Fruit fly (Drosophila melanogaster) whole organism, prepupa: ENCODE results near the gene CG4116.

Experiments used
- Blimp-1 ChIP-seq: fragments of 200-800 bp; sonication (Bioruptor generic); optimal IDR thresholded peaks from 3 replicates; lab custom pipeline; 2017; ENCODE audit warnings: missing biosample characterization, missing genetic modification characterization, mild to moderate bottlenecking, moderate library complexity, missing genetic modification reagents
- CG10631 ChIP-seq: fragments of 200-800 bp; sonication (Bioruptor generic); optimal IDR thresholded peaks from 2 replicates; lab custom pipeline; 2016; ENCODE audit warnings: missing biosample characterization, missing genetic modification characterization
- CG10669 ChIP-seq: fragments of 200-800 bp; sonication (Bioruptor generic); optimal IDR thresholded peaks from 3 replicates; lab custom pipeline; 2018; ENCODE audit warnings: missing biosample characterization, mild to moderate bottlenecking, missing genetic modification characterization, moderate library complexity
- CG11294 ChIP-seq: fragments of 200-800 bp; sonication (Bioruptor generic); IDR thresholded peaks from 2 replicates; pipeline ENCODE4 v1.3.6; 2022; ENCODE audit warnings: missing biosample characterization, missing genetic modification characterization
- CG11762 ChIP-seq: fragments of 200-800 bp; sonication (Bioruptor generic); optimal IDR thresholded peaks from 3 replicates; lab custom pipeline; 2016; ENCODE audit warnings: missing biosample characterization, missing genetic modification characterization; ENCODE audit not compliant: insufficient read depth
- CG11902 ChIP-seq: fragments of 200-800 bp; sonication (Bioruptor generic); optimal IDR thresholded peaks from 3 replicates; lab custom pipeline; 2016; ENCODE audit warnings: missing biosample characterization, missing genetic modification characterization
- CG15336 ChIP-seq: fragments of 200-800 bp; sonication (Bioruptor generic); IDR thresholded peaks from 2 replicates; pipeline ENCODE4 v1.3.6; 2022; ENCODE audit warnings: missing biosample characterization, missing genetic modification characterization
- CG1621 ChIP-seq: fragments of 200-800 bp; sonication (Bioruptor generic); optimal IDR thresholded peaks from 3 replicates; lab custom pipeline; 2018; ENCODE audit warnings: missing biosample characterization, mild to moderate bottlenecking, missing genetic modification characterization
- CG16779 ChIP-seq: fragments of 200-800 bp; sonication (Bioruptor generic); optimal IDR thresholded peaks from 3 replicates; lab custom pipeline; 2017; ENCODE audit warnings: missing biosample characterization, mild to moderate bottlenecking, missing genetic modification characterization
- CG3032 ChIP-seq: fragments of 200-800 bp; optimal IDR thresholded peaks from 2 replicates; lab custom pipeline; 2019; ENCODE audit warnings: missing biosample characterization, mild to moderate bottlenecking, missing genetic modification characterization, moderate library complexity
- CG32006 ChIP-seq: fragments of 200-800 bp; sonication (Bioruptor generic); optimal IDR thresholded peaks from 3 replicates; lab custom pipeline; 2017; ENCODE audit warnings: missing biosample characterization, mild to moderate bottlenecking, missing genetic modification characterization
- CG34406 ChIP-seq: fragments of 200-800 bp; sonication (Bioruptor generic); optimal IDR thresholded peaks from 3 replicates; lab custom pipeline; 2016; ENCODE audit warnings: missing biosample characterization, missing genetic modification characterization
- CG3919 ChIP-seq: fragments of 200-800 bp; sonication (Bioruptor generic); optimal IDR thresholded peaks from 3 replicates; lab custom pipeline; 2016; ENCODE audit warnings: missing biosample characterization, missing genetic modification characterization
- CG4318 ChIP-seq: fragments of 200-800 bp; sonication (Bioruptor generic); optimal IDR thresholded peaks from 3 replicates; lab custom pipeline; 2017; ENCODE audit warnings: missing biosample characterization, mild to moderate bottlenecking, missing genetic modification characterization
- CG6163 ChIP-seq: fragments of 200-800 bp; sonication (Bioruptor generic); IDR thresholded peaks from 3 replicates; pipeline ENCODE4 v1.3.6; 2022; ENCODE audit warnings: missing biosample characterization, missing genetic modification characterization
- CG6792 ChIP-seq: fragments of 200-800 bp; sonication (Bioruptor generic); optimal IDR thresholded peaks from 3 replicates; lab custom pipeline; 2016; ENCODE audit warnings: missing biosample characterization, missing genetic modification characterization
- CG6808 ChIP-seq: fragments of 200-800 bp; sonication (Bioruptor generic); optimal IDR thresholded peaks from 3 replicates; lab custom pipeline; 2017; ENCODE audit warnings: missing biosample characterization, missing genetic modification characterization, mild to moderate bottlenecking, moderate library complexity, missing genetic modification reagents
- CG6854 ChIP-seq: fragments of 200-800 bp; sonication (Bioruptor generic); optimal IDR thresholded peaks from 2 replicates; lab custom pipeline; 2017; ENCODE audit warnings: missing biosample characterization, mild to moderate bottlenecking, missing genetic modification characterization
- CG8119 ChIP-seq: fragments of 200-800 bp; sonication (Bioruptor generic); IDR thresholded peaks from 3 replicates; pipeline ENCODE4 v1.3.6; 2022; ENCODE audit warnings: missing biosample characterization, missing genetic modification characterization
- CG8632 ChIP-seq: fragments of 200-800 bp; sonication (Bioruptor generic); optimal IDR thresholded peaks from 3 replicates; lab custom pipeline; 2016; ENCODE audit warnings: missing biosample characterization, missing genetic modification characterization
- Eip75B ChIP-seq: fragments of 200-800 bp; sonication (Bioruptor generic); optimal IDR thresholded peaks from 3 replicates; lab custom pipeline; 2016; ENCODE audit warnings: missing biosample characterization, missing genetic modification characterization
- Eip78C ChIP-seq: fragments of 200-800 bp; sonication (Bioruptor generic); peaks from one replicate; lab custom pipeline; 2016; ENCODE audit warnings: missing biosample characterization, missing genetic modification characterization
- Eip93F ChIP-seq: fragments of 200-800 bp; sonication (Bioruptor generic); optimal IDR thresholded peaks from 2 replicates; lab custom pipeline; 2016; ENCODE audit warnings: missing biosample characterization, mild to moderate bottlenecking, missing genetic modification characterization
- Ets21C ChIP-seq: fragments of 200-800 bp; sonication (Bioruptor generic); optimal IDR thresholded peaks from 3 replicates; lab custom pipeline; 2016; ENCODE audit warnings: missing biosample characterization, missing genetic modification characterization
- Ets96B ChIP-seq: fragments of 200-800 bp; optimal IDR thresholded peaks from 2 replicates; lab custom pipeline; 2019; ENCODE audit warnings: missing biosample characterization, mild to moderate bottlenecking, missing genetic modification characterization, moderate library complexity
- Gug ChIP-seq: fragments of 200-800 bp; sonication (Bioruptor generic); IDR thresholded peaks from 2 replicates; pipeline ENCODE4 v1.3.6; 2022; ENCODE audit warnings: missing biosample characterization, missing genetic modification characterization
- Hr38 ChIP-seq: sonication (Bioruptor generic); optimal IDR thresholded peaks from 2 replicates; lab custom pipeline; 2016; ENCODE audit warnings: missing biosample characterization, missing genetic modification characterization
- Hr39 ChIP-seq: fragments of 200-800 bp; sonication (Bioruptor generic); optimal IDR thresholded peaks from 2 replicates; lab custom pipeline; 2016; ENCODE audit warnings: missing biosample characterization, missing genetic modification characterization
- Hr4 ChIP-seq: fragments of 200-800 bp; sonication (Bioruptor generic); optimal IDR thresholded peaks from 3 replicates; lab custom pipeline; 2016; ENCODE audit warnings: missing biosample characterization, missing genetic modification characterization
- Lpt ChIP-seq: fragments of 200-800 bp; sonication (Bioruptor generic); optimal IDR thresholded peaks from 3 replicates; lab custom pipeline; 2016; ENCODE audit warnings: missing biosample characterization, missing genetic modification characterization
- Met ChIP-seq: fragments of 200-800 bp; sonication (Bioruptor generic); optimal IDR thresholded peaks from 3 replicates; lab custom pipeline; 2016; ENCODE audit warnings: missing biosample characterization, missing genetic modification characterization
- OdsH ChIP-seq: fragments of 200-800 bp; sonication (Bioruptor generic); optimal IDR thresholded peaks from 3 replicates; lab custom pipeline; 2016; ENCODE audit warnings: missing biosample characterization, missing genetic modification characterization
- Smox ChIP-seq: fragments of 200-800 bp; sonication (Bioruptor generic); optimal IDR thresholded peaks from 3 replicates; lab custom pipeline; 2016; ENCODE audit warnings: missing biosample characterization, missing genetic modification characterization
- Sox102F ChIP-seq: fragments of 200-800 bp; sonication (Bioruptor generic); optimal IDR thresholded peaks from 2 replicates; lab custom pipeline; 2016; ENCODE audit warnings: missing biosample characterization, mild to moderate bottlenecking, missing genetic modification characterization
- Sox14 ChIP-seq: fragments of 200-800 bp; sonication (Bioruptor generic); optimal IDR thresholded peaks from 3 replicates; lab custom pipeline; 2016; ENCODE audit warnings: missing biosample characterization, missing genetic modification characterization
- achi ChIP-seq: fragments of 200-800 bp; sonication (Bioruptor generic); optimal IDR thresholded peaks from 3 replicates; lab custom pipeline; 2016; ENCODE audit warnings: missing biosample characterization, missing genetic modification characterization
- acj6 ChIP-seq: fragments of 200-800 bp; sonication (Bioruptor generic); optimal IDR thresholded peaks from 3 replicates; lab custom pipeline; 2016; ENCODE audit warnings: missing biosample characterization, missing genetic modification characterization
- dac ChIP-seq: fragments of 200-800 bp; sonication (Bioruptor generic); optimal IDR thresholded peaks from 2 replicates; lab custom pipeline; 2017; ENCODE audit warnings: missing biosample characterization, mild to moderate bottlenecking, missing genetic modification characterization
- dsx ChIP-seq: fragments of 200-800 bp; optimal IDR thresholded peaks from 3 replicates; lab custom pipeline; 2019; ENCODE audit warnings: missing biosample characterization, mild to moderate bottlenecking, missing genetic modification characterization, moderate library complexity; ENCODE audit not compliant: poor library complexity, severe bottlenecking
- eg ChIP-seq: fragments of 200-800 bp; sonication (Bioruptor generic); IDR thresholded peaks from 3 replicates; pipeline ENCODE4 v1.3.6; 2022; ENCODE audit warnings: missing biosample characterization, missing genetic modification characterization
- esn ChIP-seq: fragments of 200-800 bp; sonication (Bioruptor generic); optimal IDR thresholded peaks from 2 replicates; lab custom pipeline; 2016; ENCODE audit warnings: missing biosample characterization, mild to moderate bottlenecking, missing genetic modification characterization, moderate library complexity
- fd85E ChIP-seq: fragments of 200-800 bp; sonication (Bioruptor generic); optimal IDR thresholded peaks from 3 replicates; lab custom pipeline; 2016; ENCODE audit warnings: missing biosample characterization, missing genetic modification characterization
- fkh ChIP-seq: fragments of 200-800 bp; sonication (Bioruptor generic); optimal IDR thresholded peaks from 3 replicates; lab custom pipeline; 2017; ENCODE audit warnings: missing biosample characterization, mild to moderate bottlenecking, missing genetic modification characterization, moderate library complexity
- lz ChIP-seq: fragments of 200-800 bp; sonication (Bioruptor generic); optimal IDR thresholded peaks from 3 replicates; lab custom pipeline; 2016; ENCODE audit warnings: missing biosample characterization, missing genetic modification characterization
- net ChIP-seq: fragments of 200-800 bp; sonication (Bioruptor generic); optimal IDR thresholded peaks from 3 replicates; lab custom pipeline; 2016; ENCODE audit warnings: missing biosample characterization, missing genetic modification characterization
- pdm3 ChIP-seq: fragments of 200-800 bp; sonication (Bioruptor generic); optimal IDR thresholded peaks from 3 replicates; lab custom pipeline; 2016; ENCODE audit warnings: missing biosample characterization, missing genetic modification characterization
- salr ChIP-seq, 2 experiments: fragments of 200-800 bp; sonication (Bioruptor generic); optimal IDR thresholded peaks; 3 replicates each; lab custom pipeline; 2016 to 2018; ENCODE audit warnings: missing biosample characterization in 2 of 2, missing genetic modification characterization in 2 of 2, mild to moderate bottlenecking in 1 of 2
- spab ChIP-seq: fragments of 200-800 bp; sonication (Bioruptor generic); optimal IDR thresholded peaks from 2 replicates; lab custom pipeline; 2017; ENCODE audit warnings: missing biosample characterization, mild to moderate bottlenecking, missing genetic modification characterization, missing genetic modification reagents
- ss ChIP-seq, 2 experiments: fragments of 200-800 bp; sonication (Bioruptor generic); optimal IDR thresholded peaks; 2 replicates in 1 of 2; 3 replicates in 1 of 2; lab custom pipeline; 2017 to 2018; ENCODE audit warnings: mild to moderate bottlenecking in 2 of 2, missing biosample characterization in 2 of 2, missing genetic modification characterization in 2 of 2, moderate library complexity in 1 of 2
- svp ChIP-seq: fragments of 200-800 bp; sonication (Bioruptor generic); peaks from one replicate; lab custom pipeline; 2016; ENCODE audit warnings: missing biosample characterization, missing genetic modification characterization
- topi ChIP-seq: fragments of 200-800 bp; sonication (Bioruptor generic); optimal IDR thresholded peaks from 3 replicates; lab custom pipeline; 2016; ENCODE audit warnings: missing biosample characterization, missing genetic modification characterization
- vri ChIP-seq: fragments of 200-800 bp; sonication (Bioruptor generic); optimal IDR thresholded peaks from 3 replicates; lab custom pipeline; 2016; ENCODE audit warnings: missing biosample characterization, mild to moderate bottlenecking, missing genetic modification characterization

The CG4116 gene

DNA sequence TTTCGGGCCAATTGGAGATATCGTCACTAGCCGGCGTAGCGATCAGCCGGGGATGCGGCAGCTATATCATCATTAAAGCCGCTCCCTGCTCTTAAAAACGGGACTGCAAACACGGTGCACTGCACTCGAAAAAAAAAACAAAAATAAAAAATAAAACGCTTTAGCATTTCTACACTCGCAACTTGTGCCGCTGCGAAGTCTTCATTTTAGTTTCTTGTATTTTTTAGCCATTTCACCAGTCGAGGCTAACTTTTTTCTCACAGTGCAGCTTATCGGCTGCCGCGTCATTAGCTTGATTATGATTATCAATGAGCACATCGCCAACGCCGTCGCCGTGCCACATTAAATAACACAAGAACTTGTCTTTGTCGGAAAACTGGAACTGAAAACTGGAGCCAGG, 18.5 kb upstream of the CG4116 start:
- TF ChIP-seq pdm3 (GFP tag; lab: Kevin White, UChicago) (peak; percentile 75), vri (GFP tag; lab: Kevin White, UChicago) (peak; percentile 12), acj6 (GFP tag; lab: Kevin White, UChicago) (peak; percentile 66), CG11902 (peak; percentile 23), Blimp-1 (GFP tag; lab: Kevin White, UChicago) (no peak), topi (GFP tag; lab: Kevin White, UChicago) (peak; percentile 63), CG4318 (GFP tag; lab: Kevin White, UChicago) (peak; percentile 21), eg (GFP tag; lab: Robert Waterston, UW) (peak; percentile 53; the same call in 2 of the 3 replicates), Gug (GFP tag; lab: Robert Waterston, UW) (peak; percentile 57), Ets21C (peak; percentile 58), CG3032 (tag; lab: Kevin White, UChicago) (peak; percentile 20), OdsH (GFP tag; lab: Kevin White, UChicago) (peak; percentile 63), salr (GFP tag; optimal IDR thresholded peaks at IDR 0.05; lab: Kevin White, UChicago) (peak; percentile 34 to 37), Eip78C (GFP tag; lab: Kevin White, UChicago) (peak; percentile 88), CG15336 (GFP tag; lab: Robert Waterston, UW) (0 out of 2 replicates have a peak, but pooled peaks have one; percentile 27), lz (GFP tag; lab: Kevin White, UChicago) (peak; percentile 70), esn (GFP tag; lab: Kevin White, UChicago) (peak; percentile 73), CG6854 (GFP tag; lab: Kevin White, UChicago) (no peak), Hr38 (GFP tag; lab: Kevin White, UChicago) (no peak), CG6792 (peak; percentile 64), Smox (GFP tag; lab: Kevin White, UChicago) (peak; percentile 61), dsx (no peak), ss (GFP tag; optimal IDR thresholded peaks at IDR 0.05; lab: Kevin White, UChicago) (peak; percentile 10 to 39), Sox102F (peak; percentile 56), fd85E (GFP tag; lab: Kevin White, UChicago) (no peak), Ets96B (tag; lab: Kevin White, UChicago) (no peak), CG10631 (peak; percentile 72), spab (GFP tag; lab: Kevin White, UChicago) (peak; percentile 2), Met (GFP tag; lab: Kevin White, UChicago) (peak; percentile 70), CG11294 (0 out of 2 replicates have a peak, but pooled peaks have one; percentile 29), fkh (GFP tag; lab: Kevin White, UChicago) (no peak), CG6163 (GFP tag; lab: Robert Waterston, UW) (peak; percentile 81), CG10669 (peak; percentile 29), CG3919 (GFP tag; lab: Kevin White, UChicago) (peak; percentile 54), CG34406 (peak; percentile 61), Eip93F (no peak), achi (peak; percentile 58), Hr39 (GFP tag; lab: Kevin White, UChicago) (peak; percentile 78), svp (GFP tag; lab: Kevin White, UChicago) (peak; percentile 87), CG1621 (tag; lab: Kevin White, UChicago) (peak; percentile 42), CG16779 (tag; lab: Kevin White, UChicago) (no peak), CG8632 (GFP tag; lab: Kevin White, UChicago) (peak; percentile 51), Eip75B (GFP tag; lab: Kevin White, UChicago) (peak; percentile 69), CG32006 (GFP tag; lab: Kevin White, UChicago) (peak; percentile 46), CG11762 (no peak), dac (GFP tag; lab: Kevin White, UChicago) (peak; percentile 10), Sox14 (GFP tag; lab: Kevin White, UChicago) (peak; percentile 66), Hr4 (GFP tag; lab: Kevin White, UChicago) (peak; percentile 5), CG6808 (GFP tag; lab: Kevin White, UChicago) (peak; percentile 31), Lpt (GFP tag; lab: Kevin White, UChicago) (peak; percentile 47), CG8119 (GFP tag; lab: Robert Waterston, UW) (0 out of 3 replicates have a peak, but pooled peaks have one; percentile 39), net (GFP tag; lab: Kevin White, UChicago) (peak; percentile 40)
